Fruit fly (Drosophila melanogaster) whole organism: Measurements from ENCODE around the gene inaF-A.

Experiments
- CG8478 ChIP-seq: fragments of >200 bp; optimal IDR thresholded peaks from 2 replicates; lab custom pipeline; 2018; ENCODE audit warnings: inconsistent platforms
- Dll ChIP-seq: fragments of >200 bp; optimal IDR thresholded peaks from 2 replicates; lab custom pipeline; 2017
- EcR ChIP-seq, 2 experiments: fragments of >200 bp; optimal IDR thresholded peaks; 2 replicates each; lab custom pipeline; 2017; ENCODE audit warnings: missing biosample characterization in 2 of 2, missing genetic modification characterization in 2 of 2, missing genetic modification reagents in 2 of 2
- pan ChIP-seq: fragments of >200 bp; optimal IDR thresholded peaks from 2 replicates; lab custom pipeline; 2017
- psq ChIP-seq: fragments of >200 bp; optimal IDR thresholded peaks from 2 replicates; lab custom pipeline; 2017
- usp ChIP-seq: fragments of >200 bp; optimal IDR thresholded peaks from 2 replicates; lab custom pipeline; 2017; ENCODE audit warnings: missing biosample characterization, missing genetic modification characterization, mixed read lengths

inaF-A gene

DNA sequence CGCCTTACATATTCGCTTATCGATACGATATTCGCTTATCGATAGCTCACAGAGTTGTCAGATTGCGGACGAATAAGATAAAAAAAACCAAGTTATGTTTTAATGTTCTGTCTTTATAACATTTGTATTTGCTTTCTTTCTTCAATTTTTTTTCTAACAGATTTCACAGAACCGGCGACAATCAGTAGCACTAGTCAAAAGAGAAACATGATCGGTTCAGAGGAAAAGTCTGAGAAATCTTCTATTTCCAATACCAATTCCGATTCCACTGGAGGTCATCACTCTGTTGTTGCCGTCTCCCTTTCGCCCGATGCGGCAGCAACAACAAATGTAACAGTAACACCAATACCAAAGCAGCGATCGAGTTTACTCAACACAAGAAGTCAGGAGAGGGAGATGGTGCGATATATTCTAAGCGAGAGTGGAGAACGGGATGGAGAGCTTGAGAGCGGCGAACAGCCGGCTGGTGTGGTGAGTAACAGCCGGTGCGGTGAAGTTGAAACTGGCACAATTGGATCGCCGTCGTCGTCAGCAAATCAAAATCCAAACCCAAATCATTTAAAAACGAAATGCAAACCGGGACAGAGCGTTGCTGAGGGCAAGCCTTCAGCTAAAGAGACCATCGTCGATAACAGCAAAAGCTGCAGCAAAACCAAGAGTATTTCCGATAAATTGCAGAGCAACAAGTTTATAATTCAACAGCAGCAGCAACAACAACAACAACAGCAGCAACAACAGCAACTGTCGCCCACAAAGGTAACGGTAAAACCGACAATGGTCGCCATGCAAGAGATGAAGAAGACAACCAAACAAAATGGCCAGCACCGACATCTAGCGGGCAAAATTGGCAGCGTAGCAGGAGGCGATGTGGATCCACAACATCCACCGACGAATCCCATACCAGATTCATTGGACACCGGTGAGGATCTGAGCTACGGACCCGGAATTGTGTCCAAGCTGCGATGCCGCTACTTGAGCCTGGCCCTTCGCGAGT, 51.8 kb downstream of the inaF-A start:
- TF ChIP-seq Dll (lab: Kevin White, UChicago) (peak; percentile 66), EcR (GFP tag; optimal IDR thresholded peaks at IDR 0.05; lab: Kevin White, UChicago) (peak in 1 of 2 experiments; percentile 96), pan (lab: Kevin White, UChicago) (no peak), CG8478 (lab: Kevin White, UChicago) (peak; percentile 34), psq (no peak), usp (no peak)

DNA sequence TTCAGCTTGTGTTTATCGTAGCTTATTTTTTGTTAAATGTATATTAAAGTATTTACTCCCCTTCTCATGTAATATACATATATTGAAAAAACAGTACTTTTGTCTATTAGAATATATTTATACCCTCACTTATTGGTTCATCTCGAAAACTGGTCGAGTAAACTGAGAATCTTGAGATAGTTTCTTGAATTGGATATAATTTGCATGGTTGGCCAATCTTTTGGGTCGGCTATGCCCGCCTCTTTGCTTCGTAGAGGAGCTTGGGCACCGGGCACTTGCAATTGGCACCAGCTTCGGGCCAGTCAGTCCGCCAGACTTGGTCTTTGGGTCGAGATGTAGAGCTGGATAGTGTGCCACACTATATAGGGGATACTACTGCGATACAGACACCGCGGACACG, 53.3 kb downstream of the inaF-A start:
- TF ChIP-seq psq, result no peak
- TF ChIP-seq EcR (GFP tag; optimal IDR thresholded peaks at IDR 0.05; lab: Kevin White, UChicago), result no peak
- no peak for TF ChIP-seq usp
- TF ChIP-seq pan (lab: Kevin White, UChicago), result no peak
- TF ChIP-seq Dll (lab: Kevin White, UChicago), result no peak
- TF ChIP-seq CG8478 (lab: Kevin White, UChicago), result no peak

DNA sequence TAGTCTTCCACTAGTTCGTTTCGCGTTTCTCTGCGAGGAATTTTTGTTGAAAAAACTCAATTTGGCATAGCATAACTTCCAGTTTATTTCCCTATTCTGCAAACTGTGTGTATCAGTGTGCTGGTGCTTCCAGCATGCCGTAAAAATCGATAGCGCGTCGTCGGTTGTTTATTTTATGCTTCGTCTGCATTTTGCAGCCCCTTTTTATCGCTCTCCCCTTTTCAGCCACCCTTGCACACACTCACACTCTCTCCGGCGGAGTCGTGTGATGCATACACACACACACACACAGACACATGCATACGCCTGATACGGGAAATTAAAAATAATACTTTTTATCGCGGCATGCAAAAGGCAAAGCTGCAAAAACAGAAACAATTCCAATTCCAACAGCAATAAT, 54.2 kb downstream of the inaF-A start:
- TF ChIP-seq CG8478 (lab: Kevin White, UChicago), result no peak
- TF ChIP-seq psq, result no peak
- no peak for TF ChIP-seq pan (lab: Kevin White, UChicago)
- no peak for TF ChIP-seq Dll (lab: Kevin White, UChicago)
- TF ChIP-seq EcR (GFP tag; optimal IDR thresholded peaks at IDR 0.05; lab: Kevin White, UChicago), result no peak
- TF ChIP-seq usp, result no peak

DNA sequence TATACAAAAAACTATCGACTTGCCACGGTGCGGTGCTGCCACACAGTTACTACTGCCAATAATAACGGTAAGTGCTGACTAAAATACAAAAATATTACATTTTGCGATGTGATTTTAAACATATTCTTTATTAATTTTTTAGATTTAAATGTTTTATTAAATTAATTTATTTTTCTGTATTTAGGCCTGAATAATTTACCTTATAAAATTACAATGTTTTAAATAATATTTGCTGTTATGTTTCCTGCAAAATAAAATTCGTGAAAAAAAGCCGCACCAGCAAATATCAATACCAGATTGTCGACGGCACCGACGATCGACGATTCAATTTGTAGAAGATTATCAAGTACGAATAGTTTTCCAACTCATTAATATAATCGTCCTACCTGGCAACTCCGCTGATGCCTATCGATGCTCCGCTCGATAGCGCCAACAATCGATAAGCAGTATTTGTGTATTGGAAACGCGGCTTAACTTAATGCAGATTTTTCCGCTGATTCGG, 55.1 kb downstream of the inaF-A start, which contains the start of the genes Vlet and bif:
TSS of gene Vlet (minus strand) at position 51 of the 502 bp plus-strand sequence.
TSS of gene bif (plus strand) at position 432 of the 502 bp plus-strand sequence.
- no peak for TF ChIP-seq Dll (lab: Kevin White, UChicago)
- TF ChIP-seq EcR (GFP tag; optimal IDR thresholded peaks at IDR 0.05; lab: Kevin White, UChicago), result no peak
- no peak for TF ChIP-seq psq
- TF ChIP-seq CG8478 (lab: Kevin White, UChicago), result no peak
- no peak for TF ChIP-seq pan (lab: Kevin White, UChicago)
- no peak for TF ChIP-seq usp
